Worm (Caenorhabditis elegans): Measurements from ENCODE around the gene hgap-2.

- TF ChIP-seq ama-1 (optimal IDR thresholded peaks at IDR 0.05) (no peak), ceh-45 (GFP tag; IDR thresholded peaks at IDR 0.05) (no peak)
Measured at ce11 chrII:8707024-8707423, 22.3 kb upstream of the hgap-2 start, which contains the start of gene cup-16.

Data from whole organism, late embryonic.